Worm (Caenorhabditis elegans) whole organism, L1 larva: ENCODE results near the gene rpc-25.

Source experiments
- C16A3.4 ChIP-seq: fragments of 150-350 bp; optimal IDR thresholded peaks from 2 replicates; lab custom pipeline; 2014; ENCODE audit warnings: missing biosample characterization, missing genetic modification characterization
- C34B4.2 ChIP-seq: sonication (generic microtip); optimal IDR thresholded peaks from 2 replicates; lab custom pipeline; 2017; ENCODE audit warnings: mild to moderate bottlenecking, missing genetic modification characterization, missing compliant biosample characterization
- alr-1 ChIP-seq: fragments of 200-800 bp; sonication (Bioruptor generic); optimal IDR thresholded peaks from 2 replicates; lab custom pipeline; 2018; ENCODE audit warnings: borderline replicate concordance, mild to moderate bottlenecking, missing genetic modification characterization, missing compliant biosample characterization
- blmp-1 ChIP-seq: fragments of 150-350 bp; optimal IDR thresholded peaks from 2 replicates; lab custom pipeline; 2014; ENCODE audit warnings: missing biosample characterization, missing genetic modification characterization
- ceh-82 ChIP-seq, 3 experiments: fragments of 150-350 bp in 1 of 3; sonication (generic microtip) in 2 of 3; optimal IDR thresholded peaks; 2 replicates each; lab custom pipeline; 2014 to 2017; ENCODE audit warnings: missing biosample characterization in 3 of 3, missing genetic modification characterization in 3 of 3
- ceh-90 ChIP-seq: sonication (generic microtip); optimal IDR thresholded peaks from 2 replicates; lab custom pipeline; 2016; ENCODE audit warnings: missing genetic modification characterization, missing compliant biosample characterization
- ces-1 ChIP-seq: fragments of 150-350 bp; optimal IDR thresholded peaks from 2 replicates; lab custom pipeline; 2014; ENCODE audit warnings: missing biosample characterization, missing genetic modification reagents, missing genetic modification characterization
- dsc-1 ChIP-seq: sonication (generic microtip); optimal IDR thresholded peaks from 2 replicates; lab custom pipeline; 2016; ENCODE audit warnings: mild to moderate bottlenecking, missing genetic modification characterization, missing compliant biosample characterization
- elt-2 ChIP-seq: sonication (generic microtip); optimal IDR thresholded peaks from 2 replicates; lab custom pipeline; 2016; ENCODE audit warnings: missing genetic modification characterization, mild to moderate bottlenecking, inconsistent platforms, missing compliant biosample characterization, missing genetic modification reagents
- fkh-10 ChIP-seq: sonication (generic microtip); optimal IDR thresholded peaks from 2 replicates; lab custom pipeline; 2017; ENCODE audit warnings: missing biosample characterization, missing genetic modification reagents, missing genetic modification characterization
- fkh-8 ChIP-seq: sonication (generic microtip); optimal IDR thresholded peaks from 2 replicates; lab custom pipeline; 2016; ENCODE audit warnings: mild to moderate bottlenecking, missing genetic modification characterization, missing compliant biosample characterization
- fos-1 ChIP-seq: fragments of 150-350 bp; optimal IDR thresholded peaks from 2 replicates; lab custom pipeline; 2014; ENCODE audit warnings: missing biosample characterization, missing genetic modification characterization
- grh-1 ChIP-seq: fragments of 200-800 bp; sonication (Bioruptor generic); IDR thresholded peaks from 2 replicates; pipeline ENCODE4 v1.3.6; 2022; ENCODE audit warnings: missing genetic modification reagents, missing genetic modification characterization, missing compliant biosample characterization
- hlh-4 ChIP-seq: sonication (generic microtip); optimal IDR thresholded peaks from 2 replicates; lab custom pipeline; 2016; ENCODE audit warnings: mild to moderate bottlenecking, missing genetic modification characterization, missing compliant biosample characterization
- hpl-2 ChIP-seq: fragments of 150-350 bp; optimal IDR thresholded peaks from 2 replicates; lab custom pipeline; 2014; ENCODE audit warnings: missing biosample characterization, missing genetic modification reagents, missing genetic modification characterization
- irx-1 ChIP-seq: sonication (generic microtip); optimal IDR thresholded peaks from 2 replicates; lab custom pipeline; 2016; ENCODE audit warnings: missing genetic modification characterization, missing compliant biosample characterization
- lin-14 ChIP-seq: fragments of 200-800 bp; sonication (Bioruptor generic); optimal IDR thresholded peaks from 2 replicates; lab custom pipeline; 2018; ENCODE audit warnings: mild to moderate bottlenecking, missing genetic modification characterization, moderate library complexity, missing compliant biosample characterization
- lin-35 ChIP-seq, 2 experiments: fragments of 150-350 bp; optimal IDR thresholded peaks; 2 replicates each; lab custom pipeline; 2014; ENCODE audit warnings: missing biosample characterization in 2 of 2, missing genetic modification characterization in 2 of 2, missing genetic modification reagents in 2 of 2
- lin-39 ChIP-seq: fragments of 150-350 bp; optimal IDR thresholded peaks from 2 replicates; lab custom pipeline; 2014; ENCODE audit warnings: missing biosample characterization, missing genetic modification reagents, missing genetic modification characterization
- lir-3 ChIP-seq: sonication (generic microtip); optimal IDR thresholded peaks from 2 replicates; lab custom pipeline; 2016; ENCODE audit warnings: mild to moderate bottlenecking, missing genetic modification characterization, moderate library complexity, missing compliant biosample characterization; ENCODE audit not compliant: poor library complexity
- lsy-2 ChIP-seq, 2 experiments: fragments of 150-350 bp; optimal IDR thresholded peaks; 2 replicates each; lab custom pipeline; 2014; ENCODE audit warnings: missing biosample characterization in 2 of 2, missing genetic modification characterization in 2 of 2
- mab-9 ChIP-seq: fragments of 200-800 bp; sonication (Bioruptor generic); IDR thresholded peaks from 2 replicates; pipeline ENCODE4 v1.3.6; 2022; ENCODE audit warnings: missing genetic modification reagents, missing genetic modification characterization, missing compliant biosample characterization
- mdl-1 ChIP-seq, 2 experiments: fragments of 150-350 bp; optimal IDR thresholded peaks; 2 replicates each; lab custom pipeline; 2014 to 2017; ENCODE audit warnings: missing biosample characterization in 2 of 2, missing genetic modification characterization in 2 of 2, inconsistent platforms in 1 of 2
- mef-2 ChIP-seq: fragments of 150-350 bp; optimal IDR thresholded peaks from 2 replicates; lab custom pipeline; 2014; ENCODE audit warnings: missing biosample characterization, missing genetic modification characterization
- nhr-11 ChIP-seq: fragments of 150-350 bp; optimal IDR thresholded peaks from 2 replicates; lab custom pipeline; 2014; ENCODE audit warnings: missing biosample characterization, missing genetic modification characterization
- nhr-47 ChIP-seq: sonication (generic microtip); optimal IDR thresholded peaks from 2 replicates; lab custom pipeline; 2016; ENCODE audit warnings: mild to moderate bottlenecking, missing genetic modification characterization, moderate library complexity, missing compliant biosample characterization
- nhr-71 ChIP-seq: sonication (generic microtip); optimal IDR thresholded peaks from 2 replicates; lab custom pipeline; 2016; ENCODE audit warnings: mild to moderate bottlenecking, missing genetic modification characterization, moderate library complexity, missing compliant biosample characterization
- nhr-76 ChIP-seq: sonication (generic microtip); optimal IDR thresholded peaks from 2 replicates; lab custom pipeline; 2017; ENCODE audit warnings: missing biosample characterization, missing genetic modification characterization
- nhr-84 ChIP-seq: sonication (generic microtip); optimal IDR thresholded peaks from 2 replicates; lab custom pipeline; 2017; ENCODE audit warnings: missing biosample characterization, missing genetic modification characterization
- nhr-90 ChIP-seq: sonication (generic microtip); optimal IDR thresholded peaks from 2 replicates; lab custom pipeline; 2016; ENCODE audit warnings: mild to moderate bottlenecking, missing genetic modification characterization, missing compliant biosample characterization; ENCODE audit not compliant: poor library complexity
- pag-3 ChIP-seq: sonication (generic microtip); optimal IDR thresholded peaks from 2 replicates; lab custom pipeline; 2017; ENCODE audit warnings: missing genetic modification characterization, mild to moderate bottlenecking, missing compliant biosample characterization, antibody characterized with exemption, borderline replicate concordance; ENCODE audit not compliant: insufficient read depth
- skn-1 ChIP-seq: fragments of 150-350 bp; optimal IDR thresholded peaks from 2 replicates; lab custom pipeline; 2014; ENCODE audit warnings: missing biosample characterization, missing genetic modification characterization
- sox-4 ChIP-seq: sonication (generic microtip); optimal IDR thresholded peaks from 2 replicates; lab custom pipeline; 2016; ENCODE audit warnings: missing genetic modification characterization, missing compliant biosample characterization
- sptf-1 ChIP-seq: fragments of 150-350 bp; optimal IDR thresholded peaks from 2 replicates; lab custom pipeline; 2014; ENCODE audit warnings: missing biosample characterization, missing genetic modification characterization
- sup-37 ChIP-seq: fragments of 200-800 bp; sonication (Bioruptor generic); optimal IDR thresholded peaks from 2 replicates; lab custom pipeline; 2018; ENCODE audit warnings: mild to moderate bottlenecking, missing genetic modification characterization, missing compliant biosample characterization
- tbx-2 ChIP-seq: sonication (generic microtip); optimal IDR thresholded peaks from 2 replicates; lab custom pipeline; 2016; ENCODE audit warnings: missing genetic modification characterization, missing compliant biosample characterization
- unc-130 ChIP-seq: fragments of 150-350 bp; optimal IDR thresholded peaks from 2 replicates; lab custom pipeline; 2017; ENCODE audit warnings: missing biosample characterization, missing genetic modification characterization, inconsistent platforms
- unc-62 ChIP-seq: fragments of 150-350 bp; optimal IDR thresholded peaks from 2 replicates; lab custom pipeline; 2014; ENCODE audit warnings: missing biosample characterization, missing genetic modification reagents, missing genetic modification characterization
- unc-86 ChIP-seq: sonication (generic microtip); optimal IDR thresholded peaks from 2 replicates; lab custom pipeline; 2016; ENCODE audit warnings: missing genetic modification characterization, missing compliant biosample characterization
- unc-98 ChIP-seq: fragments of 200-800 bp; sonication (Bioruptor generic); IDR thresholded peaks from 2 replicates; pipeline ENCODE4 v1.3.6; 2022; ENCODE audit warnings: missing genetic modification characterization, missing compliant biosample characterization
- vab-15 ChIP-seq: sonication (generic microtip); optimal IDR thresholded peaks from 2 replicates; lab custom pipeline; 2017; ENCODE audit warnings: missing genotype, mild to moderate bottlenecking, missing genetic modification characterization, missing compliant biosample characterization
- zag-1 ChIP-seq: fragments of 150-350 bp; optimal IDR thresholded peaks from 2 replicates; lab custom pipeline; 2014; ENCODE audit warnings: missing biosample characterization, missing genetic modification characterization
- zip-4 ChIP-seq: fragments of 200-800 bp; sonication (Bioruptor generic); optimal IDR thresholded peaks from 2 replicates; lab custom pipeline; 2018; ENCODE audit warnings: mild to moderate bottlenecking, missing genetic modification characterization, moderate library complexity, missing compliant biosample characterization
- ztf-4 ChIP-seq: fragments of 150-350 bp; optimal IDR thresholded peaks from 2 replicates; lab custom pipeline; 2014; ENCODE audit warnings: missing biosample characterization, missing genetic modification characterization

Gene rpc-25

ce11 chrV:10246443-10246885 lies 40.1 kb upstream of the rpc-25 start (continued):
- TF ChIP-seq lin-14 (peak; percentile 94), fos-1 (tag; lab: Kevin White, UChicago) (peak; percentile 56), lsy-2 (tag; optimal IDR thresholded peaks at IDR 0.05; lab: Kevin White, UChicago) (peak; percentile 53 to 57), fkh-10 (peak; percentile 16), sup-37 (GFP tag; lab: Kevin White, UChicago) (no peak), mdl-1 (tag; optimal IDR thresholded peaks at IDR 0.05; lab: Kevin White, UChicago) (peak in 1 of 2 experiments; percentile 89), elt-2 (tag; lab: Kevin White, UChicago) (no peak), vab-15 (no peak), ceh-90 (tag; lab: Kevin White, UChicago) (peak; percentile 31), nhr-71 (tag; lab: Kevin White, UChicago) (peak; percentile 84), ztf-4 (peak; percentile 41), lin-35 (GFP tag; optimal IDR thresholded peaks at IDR 0.05; lab: Kevin White, UChicago) (peak; percentile 55 to 66)

DNA sequence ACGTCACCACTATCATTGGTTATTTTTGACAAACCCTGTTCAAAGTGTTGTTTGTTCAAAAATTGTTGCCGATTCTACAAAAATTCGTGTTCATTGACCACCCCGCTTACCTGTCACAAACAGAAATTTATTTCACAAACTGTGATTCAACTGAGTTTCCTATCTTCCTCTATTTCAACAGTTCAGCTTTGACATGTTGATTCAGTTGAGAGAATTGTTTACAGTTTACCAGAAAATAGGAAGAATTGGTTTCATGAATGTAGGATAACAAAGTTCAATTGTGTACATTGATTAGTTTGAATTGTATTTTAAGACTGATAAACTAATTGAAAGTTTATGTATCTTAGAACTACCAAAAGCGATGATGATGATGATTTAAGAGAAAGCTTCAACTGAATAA lies 39.2 kb upstream of the rpc-25 start:
- TF ChIP-seq dsc-1 (peak; percentile 6), ces-1 (GFP tag; lab: Kevin White, UChicago) (no peak), grh-1 (no peak)
- TF ChIP-seq, all 84 proteins: peak for 1

- TF ChIP-seq blmp-1 (tag; lab: Kevin White, UChicago) (no peak), tbx-2 (no peak), nhr-11 (tag; lab: Kevin White, UChicago) (no peak), dsc-1 (peak; percentile 73), unc-98 (GFP tag; lab: Robert Waterston, UW) (no peak), alr-1 (tag; lab: Kevin White, UChicago) (no peak), ceh-82 (tag; optimal IDR thresholded peaks at IDR 0.05; lab: Kevin White, UChicago) (no peak), unc-130 (tag; lab: Kevin White, UChicago) (no peak), fkh-8 (peak; percentile 11), sox-4 (tag; lab: Kevin White, UChicago) (no peak), nhr-76 (tag; lab: Kevin White, UChicago) (no peak), lir-3 (tag; lab: Kevin White, UChicago) (no peak), nhr-47 (tag; lab: Kevin White, UChicago) (no peak), hpl-2 (GFP tag; lab: Kevin White, UChicago) (no peak), nhr-90 (tag; lab: Kevin White, UChicago) (no peak), elt-2 (tag; lab: Kevin White, UChicago) (peak; percentile 34), pag-3 (tag; lab: Kevin White, UChicago) (no peak), lin-14 (no peak), lin-35 (GFP tag; optimal IDR thresholded peaks at IDR 0.05; lab: Kevin White, UChicago) (no peak), skn-1 (no peak), unc-86 (no peak), lsy-2 (tag; optimal IDR thresholded peaks at IDR 0.05; lab: Kevin White, UChicago) (no peak), zag-1 (tag; lab: Kevin White, UChicago) (no peak), mef-2 (no peak), mab-9 (no peak), ces-1 (GFP tag; lab: Kevin White, UChicago) (no peak)
- TF ChIP-seq, all 84 proteins: peak for 3
Measured at ce11 chrV:10244018-10244720, 37.8 kb upstream of the rpc-25 start.

- TF ChIP-seq irx-1 (tag; lab: Kevin White, UChicago) (no peak), zip-4 (no peak), nhr-71 (tag; lab: Kevin White, UChicago) (no peak), nhr-90 (tag; lab: Kevin White, UChicago) (no peak), mdl-1 (tag; optimal IDR thresholded peaks at IDR 0.05; lab: Kevin White, UChicago) (no peak), unc-62 (GFP tag; lab: Kevin White, UChicago) (no peak), C16A3.4 (tag; lab: Kevin White, UChicago) (no peak), hlh-4 (tag; lab: Kevin White, UChicago) (no peak), lin-39 (tag; lab: Kevin White, UChicago) (no peak), nhr-84 (tag; lab: Kevin White, UChicago) (no peak), sptf-1 (tag; lab: Kevin White, UChicago) (no peak), lir-3 (tag; lab: Kevin White, UChicago) (no peak), C34B4.2 (tag; lab: Kevin White, UChicago) (no peak), ces-1 (GFP tag; lab: Kevin White, UChicago) (no peak), ztf-4 (no peak)
Measured at ce11 chrV:10243105-10243504, 36.7 kb upstream of the rpc-25 start, which contains the start of gene C12D8.9. C12D8.9 (minus strand) TSS chrV:10243205.
